Fruit fly (Drosophila melanogaster): ENCODE results near the gene Zip71B.

- no peak for TF ChIP-seq CG1792 (GFP tag; optimal IDR thresholded peaks at IDR 0.05)
- TF ChIP-seq kni (GFP tag; optimal IDR thresholded peaks at IDR 0.05) = peak; percentile 17
- no peak for TF ChIP-seq Bdp1 (GFP tag; optimal IDR thresholded peaks at IDR 0.05)
- TF ChIP-seq Asciz (GFP tag; optimal IDR thresholded peaks at IDR 0.05) = no peak
- TF ChIP-seq inv (GFP tag; IDR thresholded peaks at IDR 0.05; ENCODE audit: partially characterized antibody) = no peak; the same call in 1 of the 2 replicates
- no peak for TF ChIP-seq CG15601 (tag; optimal IDR thresholded peaks at IDR 0.05)
Observed at dm6 chr3L:14974513-14974912, 17.6 kb upstream of the Zip71B start, which contains the start of gene Ocho.
